Worm (Caenorhabditis elegans) whole organism, L1 larva: ENCODE results near the gene lon-1.

Experiments used
- C04F5.9 ChIP-seq: sonication (generic microtip); optimal IDR thresholded peaks from 2 replicates; lab custom pipeline; 2016; ENCODE audit warnings: missing genetic modification characterization, missing compliant biosample characterization
- alr-1 ChIP-seq: fragments of 200-800 bp; sonication (Bioruptor generic); optimal IDR thresholded peaks from 2 replicates; lab custom pipeline; 2018; ENCODE audit warnings: borderline replicate concordance, mild to moderate bottlenecking, missing genetic modification characterization, missing compliant biosample characterization
- ama-1 ChIP-seq: fragments of 150-350 bp; optimal IDR thresholded peaks from 2 replicates; lab custom pipeline; 2014
- ceh-63 ChIP-seq: fragments of 200-800 bp; sonication (Bioruptor generic); optimal IDR thresholded peaks from 2 replicates; lab custom pipeline; 2018; ENCODE audit warnings: mild to moderate bottlenecking, missing genetic modification characterization, missing compliant biosample characterization
- ceh-88 ChIP-seq: fragments of 200-800 bp; sonication (Bioruptor generic); IDR thresholded peaks from 2 replicates; pipeline ENCODE4 v1.3.6; 2022; ENCODE audit warnings: missing genetic modification characterization, missing compliant biosample characterization
- ceh-90 ChIP-seq: sonication (generic microtip); optimal IDR thresholded peaks from 2 replicates; lab custom pipeline; 2016; ENCODE audit warnings: missing genetic modification characterization, missing compliant biosample characterization
- ces-1 ChIP-seq: fragments of 150-350 bp; optimal IDR thresholded peaks from 2 replicates; lab custom pipeline; 2014; ENCODE audit warnings: missing biosample characterization, missing genetic modification reagents, missing genetic modification characterization
- dpl-1 ChIP-seq, 3 experiments: fragments of 150-350 bp in 2 of 3; sonication (generic microtip) in 1 of 3; optimal IDR thresholded peaks; 2 replicates each; lab custom pipeline; 2014 to 2017; ENCODE audit warnings: missing biosample characterization in 3 of 3, missing genetic modification characterization in 3 of 3, missing genetic modification reagents in 3 of 3
- dsc-1 ChIP-seq: sonication (generic microtip); optimal IDR thresholded peaks from 2 replicates; lab custom pipeline; 2016; ENCODE audit warnings: mild to moderate bottlenecking, missing genetic modification characterization, missing compliant biosample characterization
- efl-1 ChIP-seq, 4 experiments: fragments of 150-350 bp; optimal IDR thresholded peaks in 3 of 4; peaks in 1 of 4; 1 replicate in 1 of 4; 2 replicates in 3 of 4; lab custom pipeline; 2014; ENCODE audit warnings: missing biosample characterization in 2 of 4, missing genetic modification characterization in 2 of 4, missing genetic modification reagents in 2 of 4
- efl-3 ChIP-seq: fragments of 200-800 bp; sonication (Bioruptor generic); optimal IDR thresholded peaks from 2 replicates; lab custom pipeline; 2018; ENCODE audit warnings: mild to moderate bottlenecking, missing genetic modification characterization, missing compliant biosample characterization
- egl-27 ChIP-seq, 2 experiments: fragments of 150-350 bp in 1 of 2; sonication (generic microtip); optimal IDR thresholded peaks; 3 replicates each; lab custom pipeline; 2017 to 2018; ENCODE audit warnings: missing biosample characterization in 2 of 2, missing genetic modification characterization in 2 of 2, missing genetic modification reagents in 2 of 2
- elt-2 ChIP-seq: sonication (generic microtip); optimal IDR thresholded peaks from 2 replicates; lab custom pipeline; 2016; ENCODE audit warnings: missing genetic modification characterization, mild to moderate bottlenecking, inconsistent platforms, missing compliant biosample characterization, missing genetic modification reagents
- ets-5 ChIP-seq: fragments of 200-800 bp; sonication (Bioruptor generic); IDR thresholded peaks from 2 replicates; pipeline ENCODE4 v1.3.6; 2022; ENCODE audit warnings: missing genetic modification characterization, missing compliant biosample characterization
- fkh-10 ChIP-seq: sonication (generic microtip); optimal IDR thresholded peaks from 2 replicates; lab custom pipeline; 2017; ENCODE audit warnings: missing biosample characterization, missing genetic modification reagents, missing genetic modification characterization
- fos-1 ChIP-seq: fragments of 150-350 bp; optimal IDR thresholded peaks from 2 replicates; lab custom pipeline; 2014; ENCODE audit warnings: missing biosample characterization, missing genetic modification characterization
- hlh-17 ChIP-seq: fragments of 200-800 bp; sonication (Bioruptor generic); optimal IDR thresholded peaks from 2 replicates; lab custom pipeline; 2018; ENCODE audit warnings: missing genetic modification characterization, mild to moderate bottlenecking, missing compliant biosample characterization, moderate library complexity, borderline replicate concordance
- hpl-2 ChIP-seq: fragments of 150-350 bp; optimal IDR thresholded peaks from 2 replicates; lab custom pipeline; 2014; ENCODE audit warnings: missing biosample characterization, missing genetic modification reagents, missing genetic modification characterization
- isw-1 ChIP-seq: fragments of 200-800 bp; sonication (Bioruptor generic); IDR thresholded peaks from 2 replicates; pipeline ENCODE4 v1.3.6; 2022; ENCODE audit warnings: missing genetic modification characterization, missing compliant biosample characterization
- lin-13 ChIP-seq: fragments of 150-350 bp; optimal IDR thresholded peaks from 2 replicates; lab custom pipeline; 2014; ENCODE audit warnings: missing biosample characterization, missing genetic modification reagents, missing genetic modification characterization
- lin-14 ChIP-seq: fragments of 200-800 bp; sonication (Bioruptor generic); optimal IDR thresholded peaks from 2 replicates; lab custom pipeline; 2018; ENCODE audit warnings: mild to moderate bottlenecking, missing genetic modification characterization, moderate library complexity, missing compliant biosample characterization
- lin-15B ChIP-seq: fragments of 150-350 bp; sonication (generic microtip); optimal IDR thresholded peaks from 3 replicates; lab custom pipeline; 2014; ENCODE audit warnings: missing biosample characterization, missing genetic modification characterization
- lin-35 ChIP-seq, 2 experiments: fragments of 150-350 bp; optimal IDR thresholded peaks; 2 replicates each; lab custom pipeline; 2014; ENCODE audit warnings: missing biosample characterization in 2 of 2, missing genetic modification characterization in 2 of 2, missing genetic modification reagents in 2 of 2
- lir-3 ChIP-seq: sonication (generic microtip); optimal IDR thresholded peaks from 2 replicates; lab custom pipeline; 2016; ENCODE audit warnings: mild to moderate bottlenecking, missing genetic modification characterization, moderate library complexity, missing compliant biosample characterization; ENCODE audit not compliant: poor library complexity
- lsy-2 ChIP-seq, 2 experiments: fragments of 150-350 bp; optimal IDR thresholded peaks; 2 replicates each; lab custom pipeline; 2014; ENCODE audit warnings: missing biosample characterization in 2 of 2, missing genetic modification characterization in 2 of 2
- mdl-1 ChIP-seq, 2 experiments: fragments of 150-350 bp; optimal IDR thresholded peaks; 2 replicates each; lab custom pipeline; 2014 to 2017; ENCODE audit warnings: missing biosample characterization in 2 of 2, missing genetic modification characterization in 2 of 2, inconsistent platforms in 1 of 2
- mef-2 ChIP-seq: fragments of 150-350 bp; optimal IDR thresholded peaks from 2 replicates; lab custom pipeline; 2014; ENCODE audit warnings: missing biosample characterization, missing genetic modification characterization
- mep-1 ChIP-seq: fragments of 150-350 bp; optimal IDR thresholded peaks from 2 replicates; lab custom pipeline; 2014; ENCODE audit warnings: missing biosample characterization, missing genetic modification characterization
- nhr-12 ChIP-seq: sonication (generic microtip); optimal IDR thresholded peaks from 2 replicates; lab custom pipeline; 2017; ENCODE audit warnings: missing biosample characterization, missing genetic modification characterization
- nhr-19 ChIP-seq: fragments of 200-800 bp; sonication (Bioruptor generic); conservative IDR thresholded peaks from 2 replicates; pipeline ENCODE4 v1.3.6; 2022; ENCODE audit warnings: missing genetic modification characterization, missing compliant biosample characterization
- nhr-28 ChIP-seq: fragments of 150-350 bp; optimal IDR thresholded peaks from 2 replicates; lab custom pipeline; 2014; ENCODE audit warnings: missing biosample characterization, missing genetic modification characterization
- nhr-77 ChIP-seq: fragments of 150-350 bp; optimal IDR thresholded peaks from 2 replicates; lab custom pipeline; 2014; ENCODE audit warnings: missing biosample characterization, missing genetic modification characterization
- nhr-85 ChIP-seq: sonication (generic microtip); peaks from one replicate; lab custom pipeline; 2016; ENCODE audit warnings: missing genetic modification characterization, inconsistent platforms, missing compliant biosample characterization
- pag-3 ChIP-seq: sonication (generic microtip); optimal IDR thresholded peaks from 2 replicates; lab custom pipeline; 2017; ENCODE audit warnings: missing genetic modification characterization, mild to moderate bottlenecking, missing compliant biosample characterization, antibody characterized with exemption, borderline replicate concordance; ENCODE audit not compliant: insufficient read depth
- pqm-1 ChIP-seq: sonication (generic microtip); optimal IDR thresholded peaks from 3 replicates; lab custom pipeline; 2017; ENCODE audit warnings: missing biosample characterization, missing genetic modification characterization
- skn-1 ChIP-seq: fragments of 150-350 bp; optimal IDR thresholded peaks from 2 replicates; lab custom pipeline; 2014; ENCODE audit warnings: missing biosample characterization, missing genetic modification characterization
- snu-23 ChIP-seq: sonication (generic microtip); optimal IDR thresholded peaks from 2 replicates; lab custom pipeline; 2016; ENCODE audit warnings: missing genetic modification characterization, missing compliant biosample characterization
- sox-4 ChIP-seq: sonication (generic microtip); optimal IDR thresholded peaks from 2 replicates; lab custom pipeline; 2016; ENCODE audit warnings: missing genetic modification characterization, missing compliant biosample characterization
- sptf-1 ChIP-seq: fragments of 150-350 bp; optimal IDR thresholded peaks from 2 replicates; lab custom pipeline; 2014; ENCODE audit warnings: missing biosample characterization, missing genetic modification characterization
- swsn-7 ChIP-seq: sonication (generic microtip); optimal IDR thresholded peaks from 2 replicates; lab custom pipeline; 2016; ENCODE audit warnings: missing genetic modification characterization, missing compliant biosample characterization
- tlp-1 ChIP-seq: fragments of 150-350 bp; optimal IDR thresholded peaks from 2 replicates; lab custom pipeline; 2014; ENCODE audit warnings: missing biosample characterization, missing genetic modification characterization
- unc-130 ChIP-seq: fragments of 150-350 bp; optimal IDR thresholded peaks from 2 replicates; lab custom pipeline; 2017; ENCODE audit warnings: missing biosample characterization, missing genetic modification characterization, inconsistent platforms
- unc-30 ChIP-seq: sonication (generic microtip); optimal IDR thresholded peaks from 2 replicates; lab custom pipeline; 2017; ENCODE audit warnings: missing biosample characterization, missing genetic modification characterization
- unc-86 ChIP-seq: sonication (generic microtip); optimal IDR thresholded peaks from 2 replicates; lab custom pipeline; 2016; ENCODE audit warnings: missing genetic modification characterization, missing compliant biosample characterization
- vab-15 ChIP-seq: sonication (generic microtip); optimal IDR thresholded peaks from 2 replicates; lab custom pipeline; 2017; ENCODE audit warnings: missing genotype, mild to moderate bottlenecking, missing genetic modification characterization, missing compliant biosample characterization
- zip-4 ChIP-seq: fragments of 200-800 bp; sonication (Bioruptor generic); optimal IDR thresholded peaks from 2 replicates; lab custom pipeline; 2018; ENCODE audit warnings: mild to moderate bottlenecking, missing genetic modification characterization, moderate library complexity, missing compliant biosample characterization
- ztf-4 ChIP-seq: fragments of 150-350 bp; optimal IDR thresholded peaks from 2 replicates; lab custom pipeline; 2014; ENCODE audit warnings: missing biosample characterization, missing genetic modification characterization

Gene lon-1

ce11 chrIII:5502915-5503575, 28.8 kb downstream of the lon-1 start (continued):
- TF ChIP-seq elt-2 (peak; percentile 87), snu-23 (GFP tag; lab: Kevin White, UChicago) (peak; percentile 65)

ce11 chrIII:5503669-5504068, 29.4 kb downstream of the lon-1 start:
- TF ChIP-seq nhr-19 (GFP tag; lab: Robert Waterston, UW) (no peak), mdl-1 (tag; optimal IDR thresholded peaks at IDR 0.05; lab: Kevin White, UChicago) (no peak), isw-1 (GFP tag; lab: Robert Waterston, UW) (no peak), dsc-1 (tag; lab: Kevin White, UChicago) (no peak), ceh-63 (no peak), dpl-1 (GFP tag; optimal IDR thresholded peaks at IDR 0.05; lab: Kevin White, UChicago) (peak in 1 of 3 experiments; percentile 28), efl-1 (optimal IDR thresholded peaks at IDR 0.05; lab: Kevin White, UChicago) (no peak), efl-1 (GFP tag; optimal IDR thresholded peaks at IDR 0.05 in 1 of 2; lab: Kevin White, UChicago) (peak; percentile 24 to 93)

- peak; percentile 59 to 70 for TF ChIP-seq lin-35 (GFP tag; optimal IDR thresholded peaks at IDR 0.05; lab: Kevin White, UChicago)
- TF ChIP-seq lin-15B (tag; lab: Kevin White, UChicago), result no peak
- TF ChIP-seq alr-1, result no peak
- TF ChIP-seq mef-2, result no peak
- TF ChIP-seq fkh-10 (GFP tag; lab: Kevin White, UChicago), result no peak
- peak; percentile 62 for TF ChIP-seq efl-1 (optimal IDR thresholded peaks at IDR 0.05; lab: Kevin White, UChicago)
- peak; percentile 57 to 96 for TF ChIP-seq efl-1 (GFP tag; optimal IDR thresholded peaks at IDR 0.05 in 1 of 2; lab: Kevin White, UChicago)
- TF ChIP-seq dpl-1 (GFP tag; optimal IDR thresholded peaks at IDR 0.05; lab: Kevin White, UChicago), result peak; percentile 39 to 50 (median 40)
- no peak for TF ChIP-seq dsc-1 (tag; lab: Kevin White, UChicago)
- TF ChIP-seq lin-13, result peak; percentile 54
- TF ChIP-seq lin-14, result peak; percentile 83
- no peak for TF ChIP-seq unc-86 (tag; lab: Kevin White, UChicago)
- no peak for TF ChIP-seq efl-3 (GFP tag; lab: Kevin White, UChicago)
- TF ChIP-seq skn-1, result peak; percentile 46
- no peak for TF ChIP-seq ets-5 (GFP tag; lab: Robert Waterston, UW)
- TF ChIP-seq lir-3 (tag; lab: Kevin White, UChicago), result peak; percentile 34
- no peak for TF ChIP-seq hpl-2 (GFP tag; lab: Kevin White, UChicago)
- no peak for TF ChIP-seq ceh-90 (tag; lab: Kevin White, UChicago)
- TF ChIP-seq vab-15 (tag; lab: Kevin White, UChicago), result no peak
- no peak for TF ChIP-seq unc-30 (tag; lab: Kevin White, UChicago)
- peak; percentile 54 for TF ChIP-seq swsn-7
- TF ChIP-seq ztf-4 (tag; lab: Kevin White, UChicago), result peak; percentile 52
- no peak for TF ChIP-seq sox-4 (tag; lab: Kevin White, UChicago)
- TF ChIP-seq ceh-88 (GFP tag; lab: Robert Waterston, UW), result no peak
- no peak for TF ChIP-seq pag-3 (tag; lab: Kevin White, UChicago)
- TF ChIP-seq tlp-1 (tag; lab: Kevin White, UChicago), result no peak
- TF ChIP-seq egl-27 (tag; optimal IDR thresholded peaks at IDR 0.05; lab: Kevin White, UChicago), result no peak
- TF ChIP-seq ama-1 (lab: Kevin White, UChicago), result peak; percentile 91
- TF ChIP-seq pqm-1, result no peak
- TF ChIP-seq ces-1 (GFP tag; lab: Kevin White, UChicago), result no peak
- no peak for TF ChIP-seq nhr-12 (tag; lab: Kevin White, UChicago)
- no peak for TF ChIP-seq hlh-17 (GFP tag; lab: Kevin White, UChicago)
- TF ChIP-seq zip-4, result no peak
- no peak for TF ChIP-seq C04F5.9 (tag; lab: Kevin White, UChicago)
- no peak for TF ChIP-seq nhr-28 (tag; lab: Kevin White, UChicago)
- peak; percentile 49 for TF ChIP-seq nhr-77 (tag; lab: Kevin White, UChicago)
- no peak for TF ChIP-seq sptf-1
- peak; percentile 61 for TF ChIP-seq fos-1
- peak; percentile 90 for TF ChIP-seq nhr-85
- TF ChIP-seq lsy-2 (tag; optimal IDR thresholded peaks at IDR 0.05; lab: Kevin White, UChicago), result peak; percentile 54 to 60
- peak; percentile 86 for TF ChIP-seq mep-1 (tag; lab: Kevin White, UChicago)
- peak; percentile 12 for TF ChIP-seq unc-130 (tag; lab: Kevin White, UChicago)
- TF ChIP-seq snu-23 (GFP tag; lab: Kevin White, UChicago), result peak; percentile 77
Observed at ce11 chrIII:5504164-5504563, 29.9 kb downstream of the lon-1 start.
